Worm (Caenorhabditis elegans): ENCODE measurements around the gene arrd-9.

arrd-9 gene

ce11 chrII:12511866-12512265, 31.2 kb upstream of the arrd-9 start, which contains the start of gene srh-73:
Gene srh-73, plus strand, starts transcription at chrII:12512166.
- TF ChIP-seq Y53F4B.3 (GFP tag; IDR thresholded peaks at IDR 0.05): no peak
- no peak for TF ChIP-seq atf-7 (tag; optimal IDR thresholded peaks at IDR 0.05)
- TF ChIP-seq rcor-1 (GFP tag; IDR thresholded peaks at IDR 0.05): no peak
- no peak for TF ChIP-seq K12H6.12 (tag; optimal IDR thresholded peaks at IDR 0.05)
- TF ChIP-seq mxl-1 (tag; optimal IDR thresholded peaks at IDR 0.05): no peak
- TF ChIP-seq rpc-1 (optimal IDR thresholded peaks at IDR 0.05): no peak
- TF ChIP-seq rpc-1 (tag; optimal IDR thresholded peaks at IDR 0.05): no peak
- no peak for TF ChIP-seq ztf-18 (tag; optimal IDR thresholded peaks at IDR 0.05)
- no peak for TF ChIP-seq F22D6.2 (tag; optimal IDR thresholded peaks at IDR 0.05)
- TF ChIP-seq lin-40 (tag; optimal IDR thresholded peaks at IDR 0.05): no peak
- no peak for TF ChIP-seq lir-1 (GFP tag; conservative IDR thresholded peaks at IDR 0.05)
- TF ChIP-seq attf-6 (GFP tag; IDR thresholded peaks at IDR 0.05): no peak
- no peak for TF ChIP-seq ztf-25 (GFP tag; IDR thresholded peaks at IDR 0.05)
- no peak for TF ChIP-seq let-607 (tag; optimal IDR thresholded peaks at IDR 0.05)
- no peak for TF ChIP-seq ceh-40 (GFP tag; IDR thresholded peaks at IDR 0.05)
- no peak for TF ChIP-seq ztf-6 (GFP tag; IDR thresholded peaks at IDR 0.05)

ce11 chrII:12508650-12509049, 27.9 kb upstream of the arrd-9 start, which contains the start of gene srh-67:
Gene srh-67, plus strand, starts transcription at chrII:12508950.
- TF ChIP-seq K12H6.12 (tag; optimal IDR thresholded peaks at IDR 0.05) (no peak), lsy-27 (tag; optimal IDR thresholded peaks at IDR 0.05; ENCODE audit: borderline replicate concordance, insufficient read depth) (no peak), ets-4 (GFP tag; optimal IDR thresholded peaks at IDR 0.05) (no peak), rec-8 (tag; optimal IDR thresholded peaks at IDR 0.05) (no peak), tlf-1 (GFP tag; optimal IDR thresholded peaks at IDR 0.05) (no peak), lin-26 (GFP tag; IDR thresholded peaks at IDR 0.05) (no peak), dox-1 (GFP tag; IDR thresholded peaks at IDR 0.05) (no peak), Y67H2A.10 (GFP tag; conservative IDR thresholded peaks at IDR 0.05) (no peak)

ce11 chrII:12507038-12507437, 26.3 kb upstream of the arrd-9 start, which contains the start of gene srh-68:
Gene srh-68, plus strand, starts transcription at chrII:12507338.
- TF ChIP-seq snpc-4 (GFP tag; optimal IDR thresholded peaks at IDR 0.05): no peak
- TF ChIP-seq snpc-4 (tag; optimal IDR thresholded peaks at IDR 0.05): no peak

ce11 chrII:12506511-12506910, 25.8 kb upstream of the arrd-9 start:
- TF ChIP-seq Y53F4B.3 (GFP tag; IDR thresholded peaks at IDR 0.05) (no peak), F10E7.11 (tag; optimal IDR thresholded peaks at IDR 0.05) (no peak), tbx-9 (tag; optimal IDR thresholded peaks at IDR 0.05; ENCODE audit: borderline replicate concordance) (no peak), akir-1 (GFP tag; optimal IDR thresholded peaks at IDR 0.05) (no peak), unc-130 (GFP tag; optimal IDR thresholded peaks at IDR 0.05) (no peak)

ce11 chrII:12502784-12503183, 22.1 kb upstream of the arrd-9 start, which contains the start of gene ador-1:
Gene ador-1, minus strand, starts transcription at chrII:12502884.
- TF ChIP-seq hrde-1 (tag; optimal IDR thresholded peaks at IDR 0.05; ENCODE audit: borderline replicate concordance) (no peak), ztf-6 (GFP tag; IDR thresholded peaks at IDR 0.05) (no peak), ceh-27 (GFP tag; optimal IDR thresholded peaks at IDR 0.05) (no peak), F57C9.4 (tag; optimal IDR thresholded peaks at IDR 0.05) (no peak), somi-1 (GFP tag; optimal IDR thresholded peaks at IDR 0.05) (no peak), hmg-20 (GFP tag; IDR thresholded peaks at IDR 0.05) (no peak), bed-1 (GFP tag; IDR thresholded peaks at IDR 0.05) (no peak), mxl-1 (tag; optimal IDR thresholded peaks at IDR 0.05) (no peak), ztf-18 (tag; optimal IDR thresholded peaks at IDR 0.05) (no peak), lir-1 (GFP tag; conservative IDR thresholded peaks at IDR 0.05) (no peak), F49E8.2 (tag; optimal IDR thresholded peaks at IDR 0.05; ENCODE audit: insufficient read depth) (no peak), aptf-2 (GFP tag; conservative IDR thresholded peaks at IDR 0.05) (no peak), K12H6.12 (tag; optimal IDR thresholded peaks at IDR 0.05) (no peak), repo-1 (tag; optimal IDR thresholded peaks at IDR 0.05) (no peak), aptf-3 (GFP tag; IDR thresholded peaks at IDR 0.05) (no peak), madf-6 (GFP tag; IDR thresholded peaks at IDR 0.05) (no peak), chd-7 (tag; optimal IDR thresholded peaks at IDR 0.05) (no peak), ZK185.1 (tag; optimal IDR thresholded peaks at IDR 0.05; ENCODE audit: poor library complexity, severe bottlenecking) (no peak), F52B5.7 (tag; optimal IDR thresholded peaks at IDR 0.05) (no peak)
